Worm (Caenorhabditis elegans) whole organism, late embryonic: ENCODE measurements around the gene srj-45.

Experiments
- che-1 ChIP-seq: sonication (generic microtip); optimal IDR thresholded peaks from 2 replicates; lab custom pipeline; 2016; ENCODE audit warnings: mild to moderate bottlenecking, missing genetic modification characterization, missing compliant biosample characterization
- dve-1 ChIP-seq: sonication (generic microtip); optimal IDR thresholded peaks from 2 replicates; lab custom pipeline; 2017; ENCODE audit warnings: antibody characterized with exemption, mild to moderate bottlenecking, missing genetic modification characterization, missing compliant biosample characterization
- tbx-2 ChIP-seq: sonication (generic microtip); optimal IDR thresholded peaks from 2 replicates; lab custom pipeline; 2016; ENCODE audit warnings: missing genetic modification characterization, missing compliant biosample characterization

DNA sequence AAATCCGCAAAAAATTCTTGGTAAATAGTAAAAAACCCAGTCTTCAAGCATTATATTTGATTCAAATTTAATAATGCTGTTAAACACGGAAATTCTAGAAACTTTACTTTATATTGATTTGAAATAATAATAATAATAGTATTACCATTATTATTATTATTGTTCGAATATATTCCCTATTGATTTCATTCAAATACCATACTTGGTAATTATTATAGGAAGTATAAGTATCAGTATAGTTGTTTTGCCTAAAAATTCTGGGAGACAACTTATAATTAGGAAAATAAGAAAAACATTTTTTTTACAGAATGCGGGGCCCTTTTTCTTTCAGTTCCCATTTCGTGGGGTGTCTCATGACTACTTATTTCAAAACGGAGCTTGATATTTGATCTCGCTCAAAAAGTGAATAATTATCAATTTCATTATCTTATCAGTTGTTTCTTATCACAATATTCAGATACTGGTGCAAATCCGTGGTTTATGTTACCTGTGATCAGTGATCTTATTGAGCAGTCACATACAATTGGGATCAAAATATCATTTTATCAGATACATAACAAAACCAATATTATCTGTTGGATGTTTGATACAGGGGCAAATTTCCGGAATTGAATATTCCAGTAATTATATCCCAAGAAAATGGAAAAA, 12.0 kb upstream of the srj-45 start, which contains the start of gene srj-49:
- no peak for TF ChIP-seq che-1 (tag; lab: Kevin White, UChicago)
- no peak for TF ChIP-seq dve-1 (tag; lab: Kevin White, UChicago)
- no peak for TF ChIP-seq tbx-2
